Fruit fly (Drosophila melanogaster) whole organism, embryonic: Measurements from ENCODE around the gene CG6431.
A peak's percentile ranks its signal among the peaks of the same experiment; 100 is the strongest.

ENCODE experiments used
- CG10147 ChIP-seq: fragments of 200-800 bp; sonication (Bioruptor generic); optimal IDR thresholded peaks from 2 replicates; lab custom pipeline; 2019; ENCODE audit warnings: missing biosample characterization, mild to moderate bottlenecking, missing genetic modification characterization, moderate library complexity
- CG11504 ChIP-seq: fragments of 200-800 bp; sonication (Bioruptor generic); optimal IDR thresholded peaks from 3 replicates; lab custom pipeline; 2019; ENCODE audit warnings: missing biosample characterization, mild to moderate bottlenecking, missing genetic modification characterization, moderate library complexity
- CG13287 ChIP-seq: fragments of 200-800 bp; sonication (Bioruptor generic); IDR thresholded peaks from 2 replicates; pipeline ENCODE4 v1.3.6; 2022; ENCODE audit warnings: missing biosample characterization, missing genetic modification characterization; ENCODE audit not compliant: partially characterized antibody
- CG15011 ChIP-seq: fragments of 200-800 bp; sonication (Bioruptor generic); optimal IDR thresholded peaks from 3 replicates; lab custom pipeline; 2018; ENCODE audit warnings: missing biosample characterization, mild to moderate bottlenecking, missing genetic modification characterization
- CG16779 ChIP-seq: fragments of 200-800 bp; sonication (Bioruptor generic); IDR thresholded peaks from 2 replicates; pipeline ENCODE4 v1.3.6; 2022; ENCODE audit warnings: missing biosample characterization, missing genetic modification characterization
- CG16813 ChIP-seq: fragments of 200-800 bp; sonication (Bioruptor generic); IDR thresholded peaks from 3 replicates; pipeline ENCODE4 v1.3.6; 2022; ENCODE audit warnings: missing biosample characterization, missing genetic modification characterization; ENCODE audit not compliant: partially characterized antibody
- CG2116 ChIP-seq: fragments of 200-800 bp; sonication (Bioruptor generic); optimal IDR thresholded peaks from 3 replicates; lab custom pipeline; 2018; ENCODE audit warnings: missing biosample characterization, mild to moderate bottlenecking, missing genetic modification characterization
- CG2875 ChIP-seq: fragments of 200-800 bp; sonication (Bioruptor generic); optimal IDR thresholded peaks from 2 replicates; lab custom pipeline; 2017; ENCODE audit warnings: missing biosample characterization, mild to moderate bottlenecking, missing genetic modification characterization, missing genetic modification reagents
- CG34224 ChIP-seq: fragments of 200-800 bp; sonication (Bioruptor generic); IDR thresholded peaks from 3 replicates; pipeline ENCODE4 v1.3.6; 2022; ENCODE audit warnings: missing biosample characterization, missing genetic modification characterization; ENCODE audit not compliant: partially characterized antibody
- CTCF ChIP-seq: fragments of 200-800 bp; sonication (Bioruptor generic); optimal IDR thresholded peaks from 2 replicates; lab custom pipeline; 2017; ENCODE audit warnings: missing biosample characterization, mild to moderate bottlenecking, missing genetic modification characterization, moderate library complexity
- Dp ChIP-seq: fragments of 200-800 bp; sonication (Bioruptor generic); optimal IDR thresholded peaks from 2 replicates; lab custom pipeline; 2018; ENCODE audit warnings: missing biosample characterization, mild to moderate bottlenecking, missing genetic modification characterization, moderate library complexity
- E2f2 ChIP-seq: fragments of 200-800 bp; sonication (Bioruptor generic); IDR thresholded peaks from 2 replicates; pipeline ENCODE4 v1.3.6; 2022; ENCODE audit warnings: missing biosample characterization, missing genetic modification characterization
- Med ChIP-seq: fragments of 200-800 bp; sonication (Bioruptor generic); peaks from one replicate; lab custom pipeline; 2016; ENCODE audit warnings: missing biosample characterization, missing genetic modification characterization, mild to moderate bottlenecking, inconsistent platforms, moderate library complexity
- Myb ChIP-seq: fragments of 200-800 bp; sonication (Bioruptor generic); optimal IDR thresholded peaks from 2 replicates; lab custom pipeline; 2016; ENCODE audit warnings: missing biosample characterization, missing genetic modification characterization
- Opbp ChIP-seq: fragments of 200-800 bp; sonication (Bioruptor generic); IDR thresholded peaks from 3 replicates; pipeline ENCODE4 v1.3.6; 2022; ENCODE audit warnings: missing biosample characterization, missing genetic modification characterization; ENCODE audit not compliant: partially characterized antibody
- Rfx ChIP-seq: fragments of 200-800 bp; sonication (Bioruptor generic); IDR thresholded peaks from 2 replicates; pipeline ENCODE4 v1.3.6; 2022; ENCODE audit warnings: missing biosample characterization, missing genetic modification characterization
- Scr ChIP-seq: fragments of 200-800 bp; sonication (Bioruptor generic); IDR thresholded peaks from 2 replicates; pipeline ENCODE4 v1.3.6; 2022; ENCODE audit warnings: missing biosample characterization, missing genetic modification characterization; ENCODE audit not compliant: partially characterized antibody
- Sry-δ ChIP-seq: fragments of 200-800 bp; sonication (Bioruptor generic); optimal IDR thresholded peaks from 2 replicates; lab custom pipeline; 2016; ENCODE audit warnings: missing biosample characterization, missing genetic modification characterization
- TFAM ChIP-seq: fragments of 200-800 bp; sonication (Bioruptor generic); optimal IDR thresholded peaks from 2 replicates; lab custom pipeline; 2017; ENCODE audit warnings: missing biosample characterization, missing genetic modification characterization, inconsistent platforms
- ato ChIP-seq: fragments of 200-800 bp; sonication (Bioruptor generic); IDR thresholded peaks from 2 replicates; pipeline ENCODE4 v1.3.6; 2022; ENCODE audit warnings: missing biosample characterization, missing genetic modification characterization; ENCODE audit not compliant: partially characterized antibody
- bigmax ChIP-seq: fragments of 200-800 bp; sonication (Bioruptor generic); optimal IDR thresholded peaks from 2 replicates; lab custom pipeline; 2018; ENCODE audit warnings: missing biosample characterization, mild to moderate bottlenecking, missing genetic modification characterization
- caup ChIP-seq: fragments of 200-800 bp; sonication (Bioruptor generic); optimal IDR thresholded peaks from 3 replicates; lab custom pipeline; 2017; ENCODE audit warnings: missing biosample characterization, mild to moderate bottlenecking, missing genetic modification characterization, moderate library complexity; ENCODE audit not compliant: severe bottlenecking
- ci ChIP-seq: fragments of 200-800 bp; sonication (Bioruptor generic); IDR thresholded peaks from 3 replicates; pipeline ENCODE4 v1.3.6; 2022; ENCODE audit warnings: missing biosample characterization, missing genetic modification characterization
- crol ChIP-seq: fragments of 200-800 bp; sonication (Bioruptor generic); IDR thresholded peaks from 2 replicates; pipeline ENCODE4 v1.3.6; 2022; ENCODE audit warnings: missing biosample characterization, missing genetic modification characterization
- crp ChIP-seq, 2 experiments: fragments of 200-800 bp; sonication (Bioruptor generic); optimal IDR thresholded peaks; 2 replicates in 1 of 2; 3 replicates in 1 of 2; lab custom pipeline; 2017; ENCODE audit warnings: missing biosample characterization in 2 of 2, missing genetic modification characterization in 2 of 2, mild to moderate bottlenecking in 1 of 2, moderate library complexity in 1 of 2
- gro ChIP-seq: fragments of 200-800 bp; sonication (Bioruptor generic); optimal IDR thresholded peaks from 2 replicates; lab custom pipeline; 2016; ENCODE audit warnings: missing biosample characterization, missing genetic modification characterization
- gsb-n ChIP-seq: fragments of 200-800 bp; sonication (Bioruptor generic); optimal IDR thresholded peaks from 3 replicates; lab custom pipeline; 2018; ENCODE audit warnings: missing biosample characterization, mild to moderate bottlenecking, missing genetic modification characterization
- hbn ChIP-seq: fragments of 200-800 bp; sonication (Bioruptor generic); IDR thresholded peaks from 2 replicates; pipeline ENCODE4 v1.3.6; 2022; ENCODE audit warnings: missing biosample characterization, missing genetic modification characterization; ENCODE audit not compliant: partially characterized antibody
- nerfin-2 ChIP-seq: fragments of 200-800 bp; sonication (Bioruptor generic); IDR thresholded peaks from 2 replicates; pipeline ENCODE4 v1.3.6; 2022; ENCODE audit warnings: missing biosample characterization, missing genetic modification characterization; ENCODE audit not compliant: partially characterized antibody
- pum ChIP-seq: fragments of 200-800 bp; sonication (Bioruptor generic); optimal IDR thresholded peaks from 2 replicates; lab custom pipeline; 2016; ENCODE audit warnings: missing biosample characterization, missing genetic modification characterization
- scrt ChIP-seq: fragments of 200-800 bp; sonication (Bioruptor generic); optimal IDR thresholded peaks from 2 replicates; lab custom pipeline; 2018; ENCODE audit warnings: missing biosample characterization, mild to moderate bottlenecking, missing genetic modification characterization, moderate library complexity
- sna ChIP-seq: fragments of 200-800 bp; sonication (Bioruptor generic); IDR thresholded peaks from 2 replicates; pipeline ENCODE4 v1.3.6; 2022; ENCODE audit warnings: missing biosample characterization, missing genetic modification characterization; ENCODE audit not compliant: partially characterized antibody
- toy ChIP-seq: fragments of 200-800 bp; sonication (Bioruptor generic); IDR thresholded peaks from 2 replicates; pipeline ENCODE4 v1.3.6; 2022; ENCODE audit warnings: missing biosample characterization, missing genetic modification characterization
- ttk ChIP-seq: fragments of 200-800 bp; sonication (Bioruptor generic); IDR thresholded peaks from 2 replicates; pipeline ENCODE4 v2.1.2; 2022; ENCODE audit warnings: missing biosample characterization, missing genetic modification characterization
- vnd ChIP-seq: fragments of 200-800 bp; sonication (Bioruptor generic); IDR thresholded peaks from 3 replicates; pipeline ENCODE4 v1.3.6; 2022; ENCODE audit warnings: missing biosample characterization, missing genetic modification characterization; ENCODE audit not compliant: partially characterized antibody

Gene CG6431

DNA sequence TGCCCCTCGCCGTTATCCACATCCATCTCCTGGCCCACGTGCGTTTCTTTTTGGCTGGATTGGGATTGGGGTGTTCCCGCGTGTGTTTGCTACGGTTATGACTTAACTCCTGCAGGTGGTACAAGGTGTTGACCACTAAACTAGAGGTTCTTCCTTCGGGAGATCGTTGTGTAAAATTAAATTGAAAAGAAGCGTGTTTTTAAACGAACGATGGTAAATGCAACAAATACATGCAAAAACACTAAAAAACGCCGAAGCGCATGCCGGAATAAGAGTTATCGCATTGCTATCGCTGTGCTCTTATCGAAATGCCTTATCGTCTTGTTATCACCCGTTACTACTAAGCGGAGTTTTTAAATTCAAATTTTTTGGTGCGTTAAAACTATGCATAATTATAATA, 45.7 kb downstream of the CG6431 start, which contains the start of gene CG6724 (continued):
- TF ChIP-seq CG13287 (GFP tag; lab: Robert Waterston, UW) (peak; percentile 80), Sry-δ (GFP tag; lab: Kevin White, UChicago) (peak; percentile 80), CG15011 (GFP tag; lab: Kevin White, UChicago) (no peak), Myb (GFP tag; lab: Kevin White, UChicago) (peak; percentile 98), pum (no peak), hbn (GFP tag; lab: Robert Waterston, UW) (peak; percentile 39; the same call in 1 of the 2 replicates), CG2875 (GFP tag; lab: Kevin White, UChicago) (no peak), Dp (peak; percentile 88), crp (GFP tag; optimal IDR thresholded peaks at IDR 0.05; lab: Kevin White, UChicago) (peak in 1 of 2 experiments; percentile 31), Opbp (peak; percentile 81), TFAM (no peak), nerfin-2 (peak; percentile 73; the same call in 1 of the 2 replicates), CG16813 (peak; percentile 63), toy (GFP tag; lab: Robert Waterston, UW) (no peak), E2f2 (GFP tag; lab: Robert Waterston, UW) (peak; percentile 90), CG2116 (GFP tag; lab: Kevin White, UChicago) (peak; percentile 92), CG34224 (GFP tag; lab: Robert Waterston, UW) (peak; percentile 40; the same call in 1 of the 3 replicates), vnd (GFP tag; lab: Robert Waterston, UW) (peak; percentile 46; the same call in 2 of the 3 replicates), caup (GFP tag; lab: Kevin White, UChicago) (no peak), Scr (peak; percentile 68), ato (GFP tag; lab: Robert Waterston, UW) (peak; percentile 71)

DNA sequence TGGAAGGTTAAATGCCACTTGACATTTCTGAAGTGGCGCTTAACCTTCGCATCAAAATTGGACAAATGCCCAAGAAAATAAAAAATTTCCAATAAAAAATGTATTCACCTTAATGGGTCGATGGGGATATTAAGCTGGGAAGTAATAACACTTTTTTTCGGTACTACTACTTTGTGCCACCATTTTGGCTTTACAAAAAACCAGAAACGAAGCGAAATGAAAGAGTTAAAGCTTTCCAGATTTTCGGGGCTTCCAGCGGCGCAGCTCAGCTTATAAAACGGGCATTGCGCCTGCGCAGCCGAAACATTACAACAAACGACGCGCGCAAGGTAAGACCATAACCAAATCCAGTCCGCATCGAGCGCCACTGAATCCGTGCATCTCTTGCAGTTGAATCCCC, 46.6 kb downstream of the CG6431 start, which contains the start of gene CG17127:
TSS of gene CG17127 (plus strand) at position 301 of the 400 bp plus-strand sequence.
- TF ChIP-seq bigmax (GFP tag; lab: Kevin White, UChicago): no peak

- TF ChIP-seq ci (GFP tag; lab: Robert Waterston, UW) (0 out of 3 replicates have a peak, but pooled peaks have one; percentile 17), scrt (GFP tag; lab: Kevin White, UChicago) (peak; percentile 80), sna (GFP tag; lab: Robert Waterston, UW) (no peak), gsb-n (no peak), CG13287 (GFP tag; lab: Robert Waterston, UW) (peak; percentile 30; the same call in 1 of the 2 replicates), ttk (GFP tag; lab: Robert Waterston, UW) (no peak), Dp (no peak), gro (GFP tag; lab: Kevin White, UChicago) (no peak), CG10147 (GFP tag; lab: Kevin White, UChicago) (no peak), CTCF (peak; percentile 42), Rfx (peak; percentile 44; the same call in 1 of the 2 replicates), crol (GFP tag; lab: Robert Waterston, UW) (peak; percentile 66), Med (GFP tag; lab: Kevin White, UChicago) (peak; percentile 72), CG11504 (peak; percentile 98), CG16779 (GFP tag; lab: Robert Waterston, UW) (0 out of 2 replicates have a peak, but pooled peaks have one; percentile 12)
Observed at dm6 chr2L:10774041-10774440, 50.0 kb downstream of the CG6431 start.
